Fruit fly (Drosophila melanogaster): ENCODE data around the gene Nost.
A peak's percentile ranks its signal among the peaks of the same experiment; 100 is the strongest.

Gene Nost

dm6 chrX:9046383-9046941 lies 16.5 kb downstream of the Nost start (continued):
- TF ChIP-seq CG10631 (GFP tag; optimal IDR thresholded peaks at IDR 0.05) = peak; percentile 29
- peak; percentile 15 for TF ChIP-seq topi (GFP tag; optimal IDR thresholded peaks at IDR 0.05)

DNA sequence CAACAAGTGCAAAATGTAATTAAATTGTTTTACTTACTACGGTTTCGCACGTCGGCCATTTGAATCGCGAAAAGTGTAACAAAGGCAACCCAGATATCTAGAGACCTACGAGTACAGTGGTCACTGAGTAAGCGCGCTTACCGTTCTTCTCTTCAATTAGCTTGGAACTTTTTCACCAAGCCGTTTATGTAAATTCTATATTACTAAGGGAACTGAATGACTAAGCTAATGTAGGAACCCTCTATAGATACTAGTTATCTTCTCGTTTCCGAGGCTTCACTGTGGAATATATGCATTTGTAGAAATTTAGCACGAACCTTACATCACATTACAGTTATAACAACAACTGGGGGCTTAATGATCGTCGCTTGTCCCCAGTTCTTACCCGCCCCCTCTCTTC lies 17.0 kb downstream of the Nost start:
- TF ChIP-seq CG3032 (tag; optimal IDR thresholded peaks at IDR 0.05) (peak; percentile 57), lz (GFP tag; optimal IDR thresholded peaks at IDR 0.05) (peak; percentile 5), Met (GFP tag; optimal IDR thresholded peaks at IDR 0.05) (peak; percentile 44), CG31627 (GFP tag; optimal IDR thresholded peaks at IDR 0.05) (peak; percentile 33), CG6808 (GFP tag; optimal IDR thresholded peaks at IDR 0.05) (no peak), CG32006 (GFP tag; optimal IDR thresholded peaks at IDR 0.05) (peak; percentile 62), svp (GFP tag) (peak; percentile 52), eg (GFP tag; IDR thresholded peaks at IDR 0.05) (peak; percentile 88), CG8319 (GFP tag; optimal IDR thresholded peaks at IDR 0.05) (no peak), CG6854 (GFP tag; optimal IDR thresholded peaks at IDR 0.05) (no peak), salr (GFP tag; optimal IDR thresholded peaks at IDR 0.05) (peak in 1 of 2 experiments; percentile 50), dsx (GFP tag; optimal IDR thresholded peaks at IDR 0.05; ENCODE audit: poor library complexity, severe bottlenecking) (peak; percentile 50), achi (GFP tag; optimal IDR thresholded peaks at IDR 0.05) (peak; percentile 58), dac (GFP tag; optimal IDR thresholded peaks at IDR 0.05) (peak; percentile 26), CG10631 (GFP tag; optimal IDR thresholded peaks at IDR 0.05) (peak; percentile 45), CG11902 (GFP tag; optimal IDR thresholded peaks at IDR 0.05) (peak; percentile 35), Eip75B (GFP tag; optimal IDR thresholded peaks at IDR 0.05) (peak; percentile 27), CG15336 (GFP tag; IDR thresholded peaks at IDR 0.05) (peak; percentile 87), Sox14 (GFP tag; optimal IDR thresholded peaks at IDR 0.05) (peak; percentile 66), Sox15 (GFP tag; optimal IDR thresholded peaks at IDR 0.05) (peak; percentile 49), Smox (GFP tag; optimal IDR thresholded peaks at IDR 0.05) (peak; percentile 13), CG4318 (GFP tag; optimal IDR thresholded peaks at IDR 0.05) (peak; percentile 57), Lpt (GFP tag; optimal IDR thresholded peaks at IDR 0.05) (peak; percentile 45), Eip93F (GFP tag; optimal IDR thresholded peaks at IDR 0.05) (no peak), CG3919 (GFP tag; optimal IDR thresholded peaks at IDR 0.05) (peak; percentile 73), Ets21C (GFP tag; optimal IDR thresholded peaks at IDR 0.05) (no peak), CG11762 (GFP tag; optimal IDR thresholded peaks at IDR 0.05; ENCODE audit: insufficient read depth) (peak; percentile 48), Sox102F (GFP tag; optimal IDR thresholded peaks at IDR 0.05) (no peak), ss (GFP tag; optimal IDR thresholded peaks at IDR 0.05) (peak; percentile 16 to 47), Eip78C (GFP tag) (peak; percentile 82), Ets96B (tag; optimal IDR thresholded peaks at IDR 0.05) (peak; percentile 66), vri (GFP tag; optimal IDR thresholded peaks at IDR 0.05) (no peak), cyc (GFP tag; optimal IDR thresholded peaks at IDR 0.05) (peak; percentile 47), CG8119 (GFP tag; IDR thresholded peaks at IDR 0.05) (peak; percentile 76), Hr39 (GFP tag; optimal IDR thresholded peaks at IDR 0.05) (peak; percentile 58), CG8632 (GFP tag; optimal IDR thresholded peaks at IDR 0.05) (peak; percentile 3), CG16779 (tag; optimal IDR thresholded peaks at IDR 0.05) (no peak), CG6163 (GFP tag; IDR thresholded peaks at IDR 0.05) (peak; percentile 90), CG6276 (GFP tag; optimal IDR thresholded peaks at IDR 0.05) (peak; percentile 72), fd59A (GFP tag; optimal IDR thresholded peaks at IDR 0.05) (peak; percentile 37), spab (GFP tag; optimal IDR thresholded peaks at IDR 0.05) (no peak), Gug (GFP tag; IDR thresholded peaks at IDR 0.05) (peak; percentile 75), pdm3 (GFP tag; optimal IDR thresholded peaks at IDR 0.05) (peak; percentile 73), Hr4 (GFP tag; optimal IDR thresholded peaks at IDR 0.05) (peak; percentile 69), CG11294 (GFP tag; IDR thresholded peaks at IDR 0.05) (peak; percentile 77), CG1621 (tag; optimal IDR thresholded peaks at IDR 0.05) (peak; percentile 40), CG6792 (GFP tag; optimal IDR thresholded peaks at IDR 0.05) (peak; percentile 24), topi (GFP tag; optimal IDR thresholded peaks at IDR 0.05) (peak; percentile 32), OdsH (GFP tag; optimal IDR thresholded peaks at IDR 0.05) (peak; percentile 55)

All from whole organism, prepupa.